Fruit fly (Drosophila melanogaster) whole organism, pupa: Measurements from ENCODE around the gene CG8945.

Experiments
- CG10348 ChIP-seq: fragments of 200-800 bp; sonication (Bioruptor generic); IDR thresholded peaks from 2 replicates; pipeline ENCODE4 v1.3.6; 2022; ENCODE audit warnings: missing biosample characterization, missing genetic modification characterization
- CG12605 ChIP-seq: fragments of 200-800 bp; sonication (Bioruptor generic); IDR thresholded peaks from 2 replicates; pipeline ENCODE4 v1.3.6; 2022; ENCODE audit warnings: missing biosample characterization, missing genetic modification characterization
- CG13204 ChIP-seq: fragments of 200-800 bp; sonication (Bioruptor generic); optimal IDR thresholded peaks from 2 replicates; lab custom pipeline; 2018; ENCODE audit warnings: missing biosample characterization, mild to moderate bottlenecking, missing genetic modification characterization, moderate library complexity
- CG14655 ChIP-seq: fragments of 200-800 bp; sonication (Bioruptor generic); optimal IDR thresholded peaks from 3 replicates; lab custom pipeline; 2017; ENCODE audit warnings: mild to moderate bottlenecking, missing biosample characterization, missing genetic modification reagents, missing genetic modification characterization
- CG15710 ChIP-seq: fragments of 200-800 bp; sonication (Bioruptor generic); optimal IDR thresholded peaks from 2 replicates; lab custom pipeline; 2018; ENCODE audit warnings: missing biosample characterization, mild to moderate bottlenecking, missing genetic modification characterization, moderate library complexity
- CG17806 ChIP-seq: fragments of 200-800 bp; sonication (Bioruptor generic); optimal IDR thresholded peaks from 2 replicates; lab custom pipeline; 2018; ENCODE audit warnings: missing biosample characterization, mild to moderate bottlenecking, missing genetic modification characterization, moderate library complexity
- CG32121 ChIP-seq: fragments of 200-800 bp; sonication (Bioruptor generic); IDR thresholded peaks from 2 replicates; pipeline ENCODE4 v1.3.6; 2022; ENCODE audit warnings: missing biosample characterization, missing genetic modification characterization
- CG34367 ChIP-seq: fragments of 200-800 bp; sonication (Bioruptor generic); optimal IDR thresholded peaks from 2 replicates; lab custom pipeline; 2018; ENCODE audit warnings: missing biosample characterization, mild to moderate bottlenecking, missing genetic modification characterization
- CG4496 ChIP-seq: fragments of 200-800 bp; sonication (Bioruptor generic); IDR thresholded peaks from 3 replicates; pipeline ENCODE4 v1.3.6; 2022; ENCODE audit warnings: missing biosample characterization, missing genetic modification characterization
- CG8159 ChIP-seq: fragments of 200-800 bp; sonication (Bioruptor generic); optimal IDR thresholded peaks from 3 replicates; lab custom pipeline; 2018; ENCODE audit warnings: missing biosample characterization, mild to moderate bottlenecking, missing genetic modification characterization, moderate library complexity
- CG8301 ChIP-seq: fragments of 200-800 bp; sonication (Bioruptor generic); optimal IDR thresholded peaks from 2 replicates; lab custom pipeline; 2018; ENCODE audit warnings: missing biosample characterization, mild to moderate bottlenecking, missing genetic modification characterization
- CG9948 ChIP-seq: fragments of 200-800 bp; sonication (Bioruptor generic); optimal IDR thresholded peaks from 2 replicates; lab custom pipeline; 2018; ENCODE audit warnings: missing biosample characterization, mild to moderate bottlenecking, missing genetic modification characterization, moderate library complexity
- D1 ChIP-seq: fragments of 200-800 bp; sonication (Bioruptor generic); optimal IDR thresholded peaks from 2 replicates; lab custom pipeline; 2018; ENCODE audit warnings: missing biosample characterization, mild to moderate bottlenecking, missing genetic modification characterization, moderate library complexity
- EcR ChIP-seq: fragments of 200-800 bp; sonication (Bioruptor generic); optimal IDR thresholded peaks from 3 replicates; lab custom pipeline; 2019; ENCODE audit warnings: missing biosample characterization, missing genetic modification characterization, mild to moderate bottlenecking, moderate library complexity, missing genetic modification reagents
- Ets98B ChIP-seq: fragments of 200-800 bp; sonication (Bioruptor generic); IDR thresholded peaks from 2 replicates; pipeline ENCODE4 v1.3.6; 2022; ENCODE audit warnings: missing biosample characterization, missing genetic modification characterization
- Pif1A ChIP-seq: fragments of 200-800 bp; sonication (Bioruptor generic); optimal IDR thresholded peaks from 3 replicates; lab custom pipeline; 2016; ENCODE audit warnings: missing biosample characterization, missing genetic modification characterization
- Pif1B ChIP-seq: fragments of 200-800 bp; sonication (Bioruptor generic); optimal IDR thresholded peaks from 3 replicates; lab custom pipeline; 2016; ENCODE audit warnings: missing biosample characterization, missing genetic modification characterization
- Snoo ChIP-seq: fragments of 200-800 bp; sonication (Bioruptor generic); optimal IDR thresholded peaks from 3 replicates; lab custom pipeline; 2017; ENCODE audit warnings: missing biosample characterization, mild to moderate bottlenecking, missing genetic modification characterization, inconsistent platforms
- fd96Ca ChIP-seq: fragments of 200-800 bp; sonication (Bioruptor generic); IDR thresholded peaks from 3 replicates; pipeline ENCODE4 v1.3.6; 2022; ENCODE audit warnings: missing biosample characterization, missing genetic modification characterization
- gl ChIP-seq: fragments of 200-800 bp; sonication (Bioruptor generic); optimal IDR thresholded peaks from 2 replicates; lab custom pipeline; 2018; ENCODE audit warnings: missing biosample characterization, mild to moderate bottlenecking, missing genetic modification characterization
- rn ChIP-seq: fragments of 200-800 bp; sonication (Bioruptor generic); IDR thresholded peaks from 2 replicates; pipeline ENCODE4 v1.3.6; 2022; ENCODE audit warnings: missing biosample characterization, missing genetic modification characterization

Gene CG8945

dm6 chrX:17111958-17112953 is 24.8 kb upstream of the CG8945 start:
- TF ChIP-seq CG4496 (GFP tag; lab: Robert Waterston, UW) (peak; percentile 39; the same call in 1 of the 3 replicates), rn (GFP tag; lab: Robert Waterston, UW) (no peak), CG17806 (tag; lab: Kevin White, UChicago) (peak; percentile 21), CG15710 (tag; lab: Kevin White, UChicago) (peak; percentile 32), CG8301 (tag; lab: Kevin White, UChicago) (peak; percentile 46), CG13204 (GFP tag; lab: Kevin White, UChicago) (no peak), gl (tag; lab: Kevin White, UChicago) (no peak), CG34367 (tag; lab: Kevin White, UChicago) (peak; percentile 10), CG14655 (GFP tag; lab: Kevin White, UChicago) (peak; percentile 78), CG12605 (no peak), Ets98B (GFP tag; lab: Robert Waterston, UW) (no peak), CG8159 (peak; percentile 52), Snoo (tag; lab: Kevin White, UChicago) (no peak), CG10348 (GFP tag; lab: Robert Waterston, UW) (no peak), CG32121 (no peak), EcR (GFP tag; lab: Kevin White, UChicago) (peak; percentile 93), Pif1B (no peak), fd96Ca (GFP tag; lab: Robert Waterston, UW) (no peak), D1 (tag; lab: Kevin White, UChicago) (no peak), CG9948 (tag; lab: Kevin White, UChicago) (peak; percentile 33), Pif1A (no peak)

dm6 chrX:17111274-17111673 is 23.8 kb upstream of the CG8945 start:
- TF ChIP-seq CG13204 (GFP tag; lab: Kevin White, UChicago) (no peak), Pif1B (peak; percentile 31), CG9948 (tag; lab: Kevin White, UChicago) (peak; percentile 16), CG8159 (no peak), CG8301 (tag; lab: Kevin White, UChicago) (peak; percentile 34), CG17806 (tag; lab: Kevin White, UChicago) (no peak), fd96Ca (GFP tag; lab: Robert Waterston, UW) (no peak), Pif1A (peak; percentile 13), CG12605 (no peak), rn (GFP tag; lab: Robert Waterston, UW) (no peak), gl (tag; lab: Kevin White, UChicago) (no peak), CG34367 (tag; lab: Kevin White, UChicago) (no peak), CG4496 (GFP tag; lab: Robert Waterston, UW) (peak; percentile 59; the same call in 2 of the 3 replicates), CG10348 (GFP tag; lab: Robert Waterston, UW) (no peak), CG14655 (GFP tag; lab: Kevin White, UChicago) (peak; percentile 63), Ets98B (GFP tag; lab: Robert Waterston, UW) (no peak), EcR (GFP tag; lab: Kevin White, UChicago) (no peak), Snoo (tag; lab: Kevin White, UChicago) (no peak), D1 (tag; lab: Kevin White, UChicago) (no peak), CG15710 (tag; lab: Kevin White, UChicago) (no peak), CG32121 (peak; percentile 9; the same call in 1 of the 2 replicates)
- TF ChIP-seq, all 21 proteins: peak for 7

- TF ChIP-seq rn (GFP tag; lab: Robert Waterston, UW) (no peak), CG32121 (no peak), CG13204 (GFP tag; lab: Kevin White, UChicago) (no peak), CG15710 (tag; lab: Kevin White, UChicago) (no peak), CG9948 (tag; lab: Kevin White, UChicago) (no peak)
These were observed 23.2 kb upstream of the CG8945 start for dm6 chrX:17110556-17111177.

- TF ChIP-seq Pif1A (no peak), CG34367 (tag; lab: Kevin White, UChicago) (no peak), Pif1B (no peak), CG12605 (no peak), fd96Ca (GFP tag; lab: Robert Waterston, UW) (0 out of 3 replicates have a peak, but pooled peaks have one; percentile 19), CG17806 (tag; lab: Kevin White, UChicago) (no peak)
These were observed 22.2 kb upstream of the CG8945 start for dm6 chrX:17109673-17110072.

dm6 chrX:17108000-17108399 is 20.5 kb upstream of the CG8945 start:
- TF ChIP-seq Snoo (tag; lab: Kevin White, UChicago) (no peak), Pif1B (peak; percentile 19), CG8159 (peak; percentile 3)
- TF ChIP-seq, all 21 proteins: peak for 2
